Fruit fly (Drosophila melanogaster) whole organism, prepupa: ENCODE measurements around the gene ich.

Experiments
- Blimp-1 ChIP-seq: fragments of 200-800 bp; sonication (Bioruptor generic); optimal IDR thresholded peaks from 3 replicates; lab custom pipeline; 2017; ENCODE audit warnings: missing biosample characterization, missing genetic modification characterization, mild to moderate bottlenecking, moderate library complexity, missing genetic modification reagents
- CG10631 ChIP-seq: fragments of 200-800 bp; sonication (Bioruptor generic); optimal IDR thresholded peaks from 2 replicates; lab custom pipeline; 2016; ENCODE audit warnings: missing biosample characterization, missing genetic modification characterization
- CG10669 ChIP-seq: fragments of 200-800 bp; sonication (Bioruptor generic); optimal IDR thresholded peaks from 3 replicates; lab custom pipeline; 2018; ENCODE audit warnings: missing biosample characterization, mild to moderate bottlenecking, missing genetic modification characterization, moderate library complexity
- CG11294 ChIP-seq: fragments of 200-800 bp; sonication (Bioruptor generic); IDR thresholded peaks from 2 replicates; pipeline ENCODE4 v1.3.6; 2022; ENCODE audit warnings: missing biosample characterization, missing genetic modification characterization
- CG11762 ChIP-seq: fragments of 200-800 bp; sonication (Bioruptor generic); optimal IDR thresholded peaks from 3 replicates; lab custom pipeline; 2016; ENCODE audit warnings: missing biosample characterization, missing genetic modification characterization; ENCODE audit not compliant: insufficient read depth
- CG16779 ChIP-seq: fragments of 200-800 bp; sonication (Bioruptor generic); optimal IDR thresholded peaks from 3 replicates; lab custom pipeline; 2017; ENCODE audit warnings: missing biosample characterization, mild to moderate bottlenecking, missing genetic modification characterization
- CG3032 ChIP-seq: fragments of 200-800 bp; optimal IDR thresholded peaks from 2 replicates; lab custom pipeline; 2019; ENCODE audit warnings: missing biosample characterization, mild to moderate bottlenecking, missing genetic modification characterization, moderate library complexity
- CG32006 ChIP-seq: fragments of 200-800 bp; sonication (Bioruptor generic); optimal IDR thresholded peaks from 3 replicates; lab custom pipeline; 2017; ENCODE audit warnings: missing biosample characterization, mild to moderate bottlenecking, missing genetic modification characterization
- CG34406 ChIP-seq: fragments of 200-800 bp; sonication (Bioruptor generic); optimal IDR thresholded peaks from 3 replicates; lab custom pipeline; 2016; ENCODE audit warnings: missing biosample characterization, missing genetic modification characterization
- CG3919 ChIP-seq: fragments of 200-800 bp; sonication (Bioruptor generic); optimal IDR thresholded peaks from 3 replicates; lab custom pipeline; 2016; ENCODE audit warnings: missing biosample characterization, missing genetic modification characterization
- CG4318 ChIP-seq: fragments of 200-800 bp; sonication (Bioruptor generic); optimal IDR thresholded peaks from 3 replicates; lab custom pipeline; 2017; ENCODE audit warnings: missing biosample characterization, mild to moderate bottlenecking, missing genetic modification characterization
- CG6163 ChIP-seq: fragments of 200-800 bp; sonication (Bioruptor generic); IDR thresholded peaks from 3 replicates; pipeline ENCODE4 v1.3.6; 2022; ENCODE audit warnings: missing biosample characterization, missing genetic modification characterization
- CG6276 ChIP-seq: fragments of 200-800 bp; sonication (Bioruptor generic); optimal IDR thresholded peaks from 2 replicates; lab custom pipeline; 2017; ENCODE audit warnings: missing biosample characterization, mild to moderate bottlenecking, missing genetic modification characterization
- CG6808 ChIP-seq: fragments of 200-800 bp; sonication (Bioruptor generic); optimal IDR thresholded peaks from 3 replicates; lab custom pipeline; 2017; ENCODE audit warnings: missing biosample characterization, missing genetic modification characterization, mild to moderate bottlenecking, moderate library complexity, missing genetic modification reagents
- CG6854 ChIP-seq: fragments of 200-800 bp; sonication (Bioruptor generic); optimal IDR thresholded peaks from 2 replicates; lab custom pipeline; 2017; ENCODE audit warnings: missing biosample characterization, mild to moderate bottlenecking, missing genetic modification characterization
- CG7368 ChIP-seq: fragments of 200-800 bp; sonication (Bioruptor generic); optimal IDR thresholded peaks from 3 replicates; lab custom pipeline; 2016; ENCODE audit warnings: missing biosample characterization, missing genetic modification characterization
- CG8119 ChIP-seq: fragments of 200-800 bp; sonication (Bioruptor generic); IDR thresholded peaks from 3 replicates; pipeline ENCODE4 v1.3.6; 2022; ENCODE audit warnings: missing biosample characterization, missing genetic modification characterization
- CG8319 ChIP-seq: fragments of 200-800 bp; sonication (Bioruptor generic); optimal IDR thresholded peaks from 3 replicates; lab custom pipeline; 2016; ENCODE audit warnings: missing biosample characterization, missing genetic modification characterization
- CG8632 ChIP-seq: fragments of 200-800 bp; sonication (Bioruptor generic); optimal IDR thresholded peaks from 3 replicates; lab custom pipeline; 2016; ENCODE audit warnings: missing biosample characterization, missing genetic modification characterization
- Eip75B ChIP-seq: fragments of 200-800 bp; sonication (Bioruptor generic); optimal IDR thresholded peaks from 3 replicates; lab custom pipeline; 2016; ENCODE audit warnings: missing biosample characterization, missing genetic modification characterization
- Eip78C ChIP-seq: fragments of 200-800 bp; sonication (Bioruptor generic); peaks from one replicate; lab custom pipeline; 2016; ENCODE audit warnings: missing biosample characterization, missing genetic modification characterization
- Ets21C ChIP-seq: fragments of 200-800 bp; sonication (Bioruptor generic); optimal IDR thresholded peaks from 3 replicates; lab custom pipeline; 2016; ENCODE audit warnings: missing biosample characterization, missing genetic modification characterization
- Ets96B ChIP-seq: fragments of 200-800 bp; optimal IDR thresholded peaks from 2 replicates; lab custom pipeline; 2019; ENCODE audit warnings: missing biosample characterization, mild to moderate bottlenecking, missing genetic modification characterization, moderate library complexity
- Hr39 ChIP-seq: fragments of 200-800 bp; sonication (Bioruptor generic); optimal IDR thresholded peaks from 2 replicates; lab custom pipeline; 2016; ENCODE audit warnings: missing biosample characterization, missing genetic modification characterization
- Lpt ChIP-seq: fragments of 200-800 bp; sonication (Bioruptor generic); optimal IDR thresholded peaks from 3 replicates; lab custom pipeline; 2016; ENCODE audit warnings: missing biosample characterization, missing genetic modification characterization
- Met ChIP-seq: fragments of 200-800 bp; sonication (Bioruptor generic); optimal IDR thresholded peaks from 3 replicates; lab custom pipeline; 2016; ENCODE audit warnings: missing biosample characterization, missing genetic modification characterization
- OdsH ChIP-seq: fragments of 200-800 bp; sonication (Bioruptor generic); optimal IDR thresholded peaks from 3 replicates; lab custom pipeline; 2016; ENCODE audit warnings: missing biosample characterization, missing genetic modification characterization
- Smox ChIP-seq: fragments of 200-800 bp; sonication (Bioruptor generic); optimal IDR thresholded peaks from 3 replicates; lab custom pipeline; 2016; ENCODE audit warnings: missing biosample characterization, missing genetic modification characterization
- Sox102F ChIP-seq: fragments of 200-800 bp; sonication (Bioruptor generic); optimal IDR thresholded peaks from 2 replicates; lab custom pipeline; 2016; ENCODE audit warnings: missing biosample characterization, mild to moderate bottlenecking, missing genetic modification characterization
- Sox14 ChIP-seq: fragments of 200-800 bp; sonication (Bioruptor generic); optimal IDR thresholded peaks from 3 replicates; lab custom pipeline; 2016; ENCODE audit warnings: missing biosample characterization, missing genetic modification characterization
- Sox15 ChIP-seq: fragments of 200-800 bp; sonication (Bioruptor generic); optimal IDR thresholded peaks from 3 replicates; lab custom pipeline; 2016; ENCODE audit warnings: missing biosample characterization, missing genetic modification characterization
- acj6 ChIP-seq: fragments of 200-800 bp; sonication (Bioruptor generic); optimal IDR thresholded peaks from 3 replicates; lab custom pipeline; 2016; ENCODE audit warnings: missing biosample characterization, missing genetic modification characterization
- cyc ChIP-seq: fragments of 200-800 bp; sonication (Bioruptor generic); optimal IDR thresholded peaks from 3 replicates; lab custom pipeline; 2016; ENCODE audit warnings: missing biosample characterization, missing genetic modification characterization
- dac ChIP-seq: fragments of 200-800 bp; sonication (Bioruptor generic); optimal IDR thresholded peaks from 2 replicates; lab custom pipeline; 2017; ENCODE audit warnings: missing biosample characterization, mild to moderate bottlenecking, missing genetic modification characterization
- dsx ChIP-seq: fragments of 200-800 bp; optimal IDR thresholded peaks from 3 replicates; lab custom pipeline; 2019; ENCODE audit warnings: missing biosample characterization, mild to moderate bottlenecking, missing genetic modification characterization, moderate library complexity; ENCODE audit not compliant: poor library complexity, severe bottlenecking
- eg ChIP-seq: fragments of 200-800 bp; sonication (Bioruptor generic); IDR thresholded peaks from 3 replicates; pipeline ENCODE4 v1.3.6; 2022; ENCODE audit warnings: missing biosample characterization, missing genetic modification characterization
- esn ChIP-seq: fragments of 200-800 bp; sonication (Bioruptor generic); optimal IDR thresholded peaks from 2 replicates; lab custom pipeline; 2016; ENCODE audit warnings: missing biosample characterization, mild to moderate bottlenecking, missing genetic modification characterization, moderate library complexity
- fd85E ChIP-seq: fragments of 200-800 bp; sonication (Bioruptor generic); optimal IDR thresholded peaks from 3 replicates; lab custom pipeline; 2016; ENCODE audit warnings: missing biosample characterization, missing genetic modification characterization
- fkh ChIP-seq: fragments of 200-800 bp; sonication (Bioruptor generic); optimal IDR thresholded peaks from 3 replicates; lab custom pipeline; 2017; ENCODE audit warnings: missing biosample characterization, mild to moderate bottlenecking, missing genetic modification characterization, moderate library complexity
- lz ChIP-seq: fragments of 200-800 bp; sonication (Bioruptor generic); optimal IDR thresholded peaks from 3 replicates; lab custom pipeline; 2016; ENCODE audit warnings: missing biosample characterization, missing genetic modification characterization
- net ChIP-seq: fragments of 200-800 bp; sonication (Bioruptor generic); optimal IDR thresholded peaks from 3 replicates; lab custom pipeline; 2016; ENCODE audit warnings: missing biosample characterization, missing genetic modification characterization
- pdm3 ChIP-seq: fragments of 200-800 bp; sonication (Bioruptor generic); optimal IDR thresholded peaks from 3 replicates; lab custom pipeline; 2016; ENCODE audit warnings: missing biosample characterization, missing genetic modification characterization
- salr ChIP-seq, 2 experiments: fragments of 200-800 bp; sonication (Bioruptor generic); optimal IDR thresholded peaks; 3 replicates each; lab custom pipeline; 2016 to 2018; ENCODE audit warnings: missing biosample characterization in 2 of 2, missing genetic modification characterization in 2 of 2, mild to moderate bottlenecking in 1 of 2
- spab ChIP-seq: fragments of 200-800 bp; sonication (Bioruptor generic); optimal IDR thresholded peaks from 2 replicates; lab custom pipeline; 2017; ENCODE audit warnings: missing biosample characterization, mild to moderate bottlenecking, missing genetic modification characterization, missing genetic modification reagents
- svp ChIP-seq: fragments of 200-800 bp; sonication (Bioruptor generic); peaks from one replicate; lab custom pipeline; 2016; ENCODE audit warnings: missing biosample characterization, missing genetic modification characterization
- topi ChIP-seq: fragments of 200-800 bp; sonication (Bioruptor generic); optimal IDR thresholded peaks from 3 replicates; lab custom pipeline; 2016; ENCODE audit warnings: missing biosample characterization, missing genetic modification characterization
- vri ChIP-seq: fragments of 200-800 bp; sonication (Bioruptor generic); optimal IDR thresholded peaks from 3 replicates; lab custom pipeline; 2016; ENCODE audit warnings: missing biosample characterization, mild to moderate bottlenecking, missing genetic modification characterization

Gene ich

dm6 chr3R:8939750-8940149 lies 23.1 kb downstream of the ich start (continued):
- TF ChIP-seq eg (GFP tag; lab: Robert Waterston, UW) (peak; percentile 55; the same call in 1 of the 3 replicates), salr (GFP tag; optimal IDR thresholded peaks at IDR 0.05; lab: Kevin White, UChicago) (peak; percentile 25 to 48), dsx (GFP tag; lab: Kevin White, UChicago) (no peak), CG34406 (GFP tag; lab: Kevin White, UChicago) (no peak), CG8319 (GFP tag; lab: Kevin White, UChicago) (no peak), esn (no peak), Sox102F (peak; percentile 25), CG10631 (no peak), CG10669 (GFP tag; lab: Kevin White, UChicago) (peak; percentile 53), CG32006 (GFP tag; lab: Kevin White, UChicago) (no peak), CG7368 (GFP tag; lab: Kevin White, UChicago) (peak; percentile 54), CG6854 (GFP tag; lab: Kevin White, UChicago) (peak; percentile 71), CG3919 (GFP tag; lab: Kevin White, UChicago) (peak; percentile 51), cyc (GFP tag; lab: Kevin White, UChicago) (no peak)

DNA sequence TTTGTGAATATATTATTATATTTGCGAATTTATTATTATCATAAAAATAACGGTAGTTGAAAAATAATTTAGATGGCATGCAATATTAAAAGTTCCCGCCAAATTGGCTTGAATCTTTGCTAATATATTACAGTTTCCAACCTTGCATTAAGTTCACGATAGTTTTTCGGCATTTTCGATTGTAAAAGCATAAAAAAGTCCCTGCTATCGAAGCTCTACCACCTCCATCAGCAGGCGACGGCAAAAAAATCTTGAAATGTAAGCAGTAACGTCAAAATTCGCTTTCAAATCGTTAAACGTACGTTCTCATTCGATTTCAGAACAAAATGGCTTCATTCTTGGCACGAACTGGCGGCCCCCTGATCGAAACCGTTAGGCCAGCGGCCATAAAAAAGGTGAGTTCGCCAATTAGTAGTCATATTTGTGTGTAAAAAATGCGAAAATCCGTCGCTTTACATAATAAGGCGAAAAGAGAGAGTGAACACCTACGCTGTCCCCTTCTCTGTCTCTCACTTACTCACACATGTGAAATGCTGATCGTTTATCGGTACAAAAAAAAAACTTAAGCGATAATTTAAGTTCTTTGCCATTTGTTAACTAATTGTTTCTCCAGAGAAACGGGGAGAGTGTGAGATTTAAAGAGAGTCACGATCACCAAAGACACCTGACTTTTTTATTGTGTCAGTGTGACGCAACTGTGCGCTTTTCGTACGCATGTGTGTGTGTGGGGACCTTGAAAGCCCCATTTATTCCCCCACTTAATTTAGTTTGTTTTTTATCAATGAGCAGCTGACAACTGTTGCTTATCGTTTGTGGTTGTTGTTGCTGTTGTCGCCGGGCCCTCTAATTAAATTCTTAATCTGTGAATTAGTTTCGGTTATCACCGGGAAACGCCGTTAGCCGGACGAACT lies 24.1 kb downstream of the ich start, which contains the start of gene ScsbetaA:
Gene ScsbetaA (plus strand): TSS at position 231 of the 911 bp plus-strand sequence.
- TF ChIP-seq Eip75B (GFP tag; lab: Kevin White, UChicago) (peak; percentile 5), Met (GFP tag; lab: Kevin White, UChicago) (no peak), CG16779 (tag; lab: Kevin White, UChicago) (peak; percentile 42), cyc (GFP tag; lab: Kevin White, UChicago) (no peak), esn (peak; percentile 5), Smox (GFP tag; lab: Kevin White, UChicago) (no peak), Blimp-1 (GFP tag; lab: Kevin White, UChicago) (peak; percentile 75), spab (GFP tag; lab: Kevin White, UChicago) (no peak), CG8119 (GFP tag; lab: Robert Waterston, UW) (peak; percentile 27; the same call in 1 of the 3 replicates), CG3032 (tag; lab: Kevin White, UChicago) (peak; percentile 13), CG11762 (GFP tag; lab: Kevin White, UChicago) (no peak), CG10631 (no peak), CG4318 (no peak), Hr39 (GFP tag; lab: Kevin White, UChicago) (no peak), svp (GFP tag; lab: Kevin White, UChicago) (peak; percentile 76), CG7368 (GFP tag; lab: Kevin White, UChicago) (no peak), Sox14 (GFP tag; lab: Kevin White, UChicago) (peak; percentile 6), OdsH (GFP tag; lab: Kevin White, UChicago) (no peak), Eip78C (GFP tag; lab: Kevin White, UChicago) (peak; percentile 36), fd85E (GFP tag; lab: Kevin White, UChicago) (no peak), CG8319 (GFP tag; lab: Kevin White, UChicago) (no peak), pdm3 (GFP tag; lab: Kevin White, UChicago) (no peak), topi (GFP tag; lab: Kevin White, UChicago) (no peak), vri (peak; percentile 96), fkh (GFP tag; lab: Kevin White, UChicago) (peak; percentile 36), net (GFP tag; lab: Kevin White, UChicago) (no peak), acj6 (GFP tag; lab: Kevin White, UChicago) (no peak), CG6808 (peak; percentile 35), dac (no peak), Ets21C (GFP tag; lab: Kevin White, UChicago) (no peak), CG6276 (GFP tag; lab: Kevin White, UChicago) (no peak), CG6854 (GFP tag; lab: Kevin White, UChicago) (no peak), CG6163 (GFP tag; lab: Robert Waterston, UW) (no peak), Sox15 (no peak), salr (GFP tag; optimal IDR thresholded peaks at IDR 0.05; lab: Kevin White, UChicago) (no peak), lz (no peak), Ets96B (tag; lab: Kevin White, UChicago) (no peak), Lpt (no peak), CG34406 (GFP tag; lab: Kevin White, UChicago) (peak; percentile 1), CG8632 (GFP tag; lab: Kevin White, UChicago) (no peak), CG11294 (GFP tag; lab: Robert Waterston, UW) (no peak), dsx (GFP tag; lab: Kevin White, UChicago) (peak; percentile 52)
